Fruit fly (Drosophila melanogaster): Measurements from ENCODE around the gene Afti.

The Afti gene

DNA sequence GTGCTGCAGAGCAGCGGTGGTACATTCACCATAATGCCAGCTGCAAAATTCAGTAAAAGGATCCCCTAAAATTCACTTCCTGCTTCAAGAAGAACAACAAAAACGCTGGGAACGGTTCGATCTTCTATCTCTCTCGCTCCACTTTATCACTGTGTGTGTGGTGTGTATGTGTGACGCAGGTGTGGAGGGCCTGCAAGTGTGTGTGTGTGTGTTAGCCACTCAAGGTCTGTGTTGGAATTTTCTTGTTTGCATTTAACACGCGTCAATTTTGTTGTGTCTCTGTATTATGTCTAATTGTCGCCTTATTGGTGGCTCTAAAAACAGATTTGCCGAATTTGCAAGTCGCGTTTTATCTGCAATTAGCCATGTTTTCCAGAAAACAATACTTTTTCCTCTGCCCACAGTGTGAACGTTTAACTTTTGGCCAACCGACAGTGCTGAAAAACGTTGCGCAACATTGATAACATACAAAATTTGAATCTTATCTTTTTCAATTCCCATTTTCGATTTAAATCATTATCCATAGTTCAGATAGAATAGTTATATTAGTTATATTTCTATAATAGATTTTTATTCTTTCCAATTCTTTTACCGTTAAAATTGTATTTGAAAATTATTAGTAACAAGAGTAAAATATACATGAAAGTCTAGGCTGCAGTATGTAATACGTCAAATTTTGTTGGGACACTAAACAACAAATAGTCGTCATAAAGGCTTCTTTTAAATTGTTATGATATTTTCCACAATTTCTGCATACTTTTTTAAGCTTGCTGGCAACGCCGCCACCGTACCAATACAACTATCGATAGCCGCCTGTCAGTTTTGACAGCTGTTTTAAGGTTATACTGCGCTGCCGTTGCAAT lies at the start of gene Afti, which contains the start of gene ATPsynE:
Gene Afti (minus strand): TSS at position 440 of the 863 bp plus-strand sequence.
Gene ATPsynE (plus strand): TSS at position 698 of the 863 bp plus-strand sequence.
- TF ChIP-seq Hmx (GFP tag; optimal IDR thresholded peaks at IDR 0.05): peak; percentile 16
- TF ChIP-seq trem (tag; optimal IDR thresholded peaks at IDR 0.05): peak; percentile 74
- TF ChIP-seq danr (GFP tag; IDR thresholded peaks at IDR 0.05): 0 out of 2 replicates have a peak, but pooled peaks have one; percentile 32
- peak; percentile 3 for TF ChIP-seq gcm (GFP tag; optimal IDR thresholded peaks at IDR 0.05)
- peak; percentile 19 for TF ChIP-seq HmgZ (tag; optimal IDR thresholded peaks at IDR 0.05)
- no peak for TF ChIP-seq Stat92E (GFP tag; optimal IDR thresholded peaks at IDR 0.05)
- TF ChIP-seq Sox100B (GFP tag; optimal IDR thresholded peaks at IDR 0.05): no peak
- TF ChIP-seq Optix (GFP tag; IDR thresholded peaks at IDR 0.05): no peak
- no peak for TF ChIP-seq h (optimal IDR thresholded peaks at IDR 0.05)
- peak; percentile 70 for TF ChIP-seq CG2712 (tag; optimal IDR thresholded peaks at IDR 0.05)
- TF ChIP-seq stc (GFP tag; IDR thresholded peaks at IDR 0.05): peak; percentile 59
- TF ChIP-seq hth (optimal IDR thresholded peaks at IDR 0.05): no peak
- TF ChIP-seq Nf-YC (tag; optimal IDR thresholded peaks at IDR 0.05): peak; percentile 46
- TF ChIP-seq CG3838 (GFP tag; optimal IDR thresholded peaks at IDR 0.05): no peak
- TF ChIP-seq row (GFP tag; IDR thresholded peaks at IDR 0.05): peak; percentile 76
- TF ChIP-seq da (GFP tag; optimal IDR thresholded peaks at IDR 0.05): no peak
- TF ChIP-seq fu2 (GFP tag; optimal IDR thresholded peaks at IDR 0.05): peak; percentile 59
- TF ChIP-seq tap (tag; optimal IDR thresholded peaks at IDR 0.05): no peak
- no peak for TF ChIP-seq CG18599 (GFP tag; optimal IDR thresholded peaks at IDR 0.05)
- no peak for TF ChIP-seq CG6765 (GFP tag; optimal IDR thresholded peaks at IDR 0.05)
- TF ChIP-seq chif (GFP tag; optimal IDR thresholded peaks at IDR 0.05): peak in 1 of 2 experiments; percentile 63
- peak; percentile 33 for TF ChIP-seq Usf (GFP tag; optimal IDR thresholded peaks at IDR 0.05)
- TF ChIP-seq ase (GFP tag; IDR thresholded peaks at IDR 0.05): peak; percentile 49; the same call in 1 of the 3 replicates
- peak; percentile 21 for TF ChIP-seq Dad (GFP tag; optimal IDR thresholded peaks at IDR 0.05)
- TF ChIP-seq wor (GFP tag; IDR thresholded peaks at IDR 0.05): peak; percentile 54
- TF ChIP-seq CG8388 (GFP tag; optimal IDR thresholded peaks at IDR 0.05): no peak
- TF ChIP-seq CG43689 (GFP tag; IDR thresholded peaks at IDR 0.05): peak; percentile 29; the same call in 1 of the 2 replicates
- no peak for TF ChIP-seq CG15073 (GFP tag; optimal IDR thresholded peaks at IDR 0.05)
- peak; percentile 9 for TF ChIP-seq CG2202 (tag; optimal IDR thresholded peaks at IDR 0.05)
- no peak for TF ChIP-seq run (tag; optimal IDR thresholded peaks at IDR 0.05)
- no peak for TF ChIP-seq cwo (GFP tag; optimal IDR thresholded peaks at IDR 0.05)
- peak; percentile 56 for TF ChIP-seq CG8944 (GFP tag; optimal IDR thresholded peaks at IDR 0.05)
- TF ChIP-seq CG3847 (GFP tag; IDR thresholded peaks at IDR 0.05): peak; percentile 83
- TF ChIP-seq jumu (GFP tag; optimal IDR thresholded peaks at IDR 0.05): peak; percentile 72
- peak; percentile 50; the same call in 1 of the 3 replicates for TF ChIP-seq CG7963 (GFP tag; IDR thresholded peaks at IDR 0.05; ENCODE audit: partially characterized antibody)
- peak; percentile 37 for TF ChIP-seq chm (GFP tag; IDR thresholded peaks at IDR 0.05)
- peak; percentile 65 for TF ChIP-seq CG13287 (GFP tag; IDR thresholded peaks at IDR 0.05; ENCODE audit: partially characterized antibody)
- peak; percentile 67 for TF ChIP-seq CG1603 (tag; optimal IDR thresholded peaks at IDR 0.05)
- no peak for TF ChIP-seq CG11398 (GFP tag; optimal IDR thresholded peaks at IDR 0.05)
- TF ChIP-seq CG10321 (GFP tag; IDR thresholded peaks at IDR 0.05): no peak
- peak; percentile 14 for TF ChIP-seq CG10431 (GFP tag; optimal IDR thresholded peaks at IDR 0.05)
- peak; percentile 51 for TF ChIP-seq Taf1 (GFP tag; IDR thresholded peaks at IDR 0.05)
- no peak for TF ChIP-seq dan (GFP tag; IDR thresholded peaks at IDR 0.05)
- TF ChIP-seq Dbx (GFP tag; IDR thresholded peaks at IDR 0.05): peak; percentile 59; the same call in 2 of the 3 replicates
- TF ChIP-seq rib (GFP tag; IDR thresholded peaks at IDR 0.05): no peak
- no peak for TF ChIP-seq lab (GFP tag; optimal IDR thresholded peaks at IDR 0.05)
- peak; percentile 63 for TF ChIP-seq Ssrp (tag; optimal IDR thresholded peaks at IDR 0.05)
- no peak for TF ChIP-seq Lim3 (GFP tag; IDR thresholded peaks at IDR 0.05)
- TF ChIP-seq CG4730 (GFP tag; IDR thresholded peaks at IDR 0.05): peak; percentile 64
- TF ChIP-seq tio (GFP tag; optimal IDR thresholded peaks at IDR 0.05): no peak

All from whole organism, embryonic.